Fruit fly (Drosophila melanogaster) whole organism, embryonic: ENCODE data around the gene CG14627.
A peak's percentile ranks its signal among the peaks of the same experiment; 100 is the strongest.

ENCODE experiments used
- Aef1 ChIP-seq: fragments of 200-800 bp; sonication (Bioruptor generic); IDR thresholded peaks from 3 replicates; pipeline ENCODE4 v1.3.6; 2022; ENCODE audit warnings: missing biosample characterization, missing genetic modification characterization
- Atf6 ChIP-seq: fragments of 200-800 bp; sonication (Bioruptor generic); IDR thresholded peaks from 2 replicates; pipeline ENCODE4 v1.3.6; 2022; ENCODE audit warnings: missing biosample characterization, missing genetic modification characterization
- CG10209 ChIP-seq: fragments of 200-800 bp; sonication (Bioruptor generic); optimal IDR thresholded peaks from 3 replicates; lab custom pipeline; 2017; ENCODE audit warnings: missing biosample characterization, mild to moderate bottlenecking, missing genetic modification characterization, missing genetic modification reagents
- CG10979 ChIP-seq: fragments of 200-800 bp; sonication (Bioruptor generic); optimal IDR thresholded peaks from 2 replicates; lab custom pipeline; 2018; ENCODE audit warnings: missing biosample characterization, mild to moderate bottlenecking, missing genetic modification characterization, moderate library complexity
- CG11695 ChIP-seq: fragments of 200-800 bp; sonication (Bioruptor generic); IDR thresholded peaks from 3 replicates; pipeline ENCODE4 v1.3.6; 2022; ENCODE audit warnings: missing biosample characterization, missing genetic modification characterization
- CG1233 ChIP-seq: fragments of 200-800 bp; sonication (Bioruptor generic); optimal IDR thresholded peaks from 4 replicates; lab custom pipeline; 2018; ENCODE audit warnings: missing biosample characterization, mild to moderate bottlenecking, missing genetic modification characterization
- CG12659 ChIP-seq: fragments of 200-800 bp; sonication (Bioruptor generic); optimal IDR thresholded peaks from 3 replicates; lab custom pipeline; 2017; ENCODE audit warnings: mild to moderate bottlenecking, missing biosample characterization, missing genetic modification reagents, missing genetic modification characterization
- CG13424 ChIP-seq: fragments of 200-800 bp; sonication (Bioruptor generic); optimal IDR thresholded peaks from 2 replicates; lab custom pipeline; 2019; ENCODE audit warnings: missing biosample characterization, mild to moderate bottlenecking, missing genetic modification characterization, moderate library complexity
- CG14710 ChIP-seq: fragments of 200-800 bp; sonication (Bioruptor generic); optimal IDR thresholded peaks from 3 replicates; lab custom pipeline; 2019; ENCODE audit warnings: missing biosample characterization, mild to moderate bottlenecking, missing genetic modification characterization, moderate library complexity
- CG15073 ChIP-seq: fragments of 200-800 bp; sonication (Bioruptor generic); optimal IDR thresholded peaks from 2 replicates; lab custom pipeline; 2016; ENCODE audit warnings: missing biosample characterization, missing genetic modification characterization
- CG15269 ChIP-seq: fragments of 200-800 bp; sonication (Bioruptor generic); optimal IDR thresholded peaks from 2 replicates; lab custom pipeline; 2018; ENCODE audit warnings: missing biosample characterization, mild to moderate bottlenecking, missing genetic modification characterization, moderate library complexity
- CG1529 ChIP-seq: fragments of 200-800 bp; sonication (Bioruptor generic); optimal IDR thresholded peaks from 3 replicates; lab custom pipeline; 2018; ENCODE audit warnings: missing biosample characterization, missing genetic modification characterization
- CG1647 ChIP-seq: fragments of 200-800 bp; sonication (Bioruptor generic); optimal IDR thresholded peaks from 3 replicates; lab custom pipeline; 2016; ENCODE audit warnings: missing biosample characterization, missing genetic modification characterization
- CG17361 ChIP-seq: fragments of 200-800 bp; sonication (Bioruptor generic); IDR thresholded peaks from 3 replicates; pipeline ENCODE4 v1.3.6; 2022; ENCODE audit warnings: missing biosample characterization, missing genetic modification characterization
- CG18262 ChIP-seq: fragments of 200-800 bp; optimal IDR thresholded peaks from 3 replicates; lab custom pipeline; 2019; ENCODE audit warnings: missing biosample characterization, mild to moderate bottlenecking, missing genetic modification characterization, moderate library complexity
- CG18599 ChIP-seq: fragments of 200-800 bp; sonication (Bioruptor generic); optimal IDR thresholded peaks from 3 replicates; lab custom pipeline; 2017; ENCODE audit warnings: missing biosample characterization, missing genetic modification characterization, mild to moderate bottlenecking, moderate library complexity, missing genetic modification reagents
- CG2120 ChIP-seq: fragments of 200-800 bp; sonication (Bioruptor generic); optimal IDR thresholded peaks from 3 replicates; lab custom pipeline; 2016; ENCODE audit warnings: missing biosample characterization, missing genetic modification characterization
- CG2678 ChIP-seq: fragments of 200-800 bp; sonication (Bioruptor generic); optimal IDR thresholded peaks from 3 replicates; lab custom pipeline; 2019; ENCODE audit warnings: missing biosample characterization, mild to moderate bottlenecking, missing genetic modification characterization, moderate library complexity
- CG3281 ChIP-seq: fragments of 200-800 bp; sonication (Bioruptor generic); optimal IDR thresholded peaks from 3 replicates; lab custom pipeline; 2017; ENCODE audit warnings: missing biosample characterization, mild to moderate bottlenecking, missing genetic modification characterization
- CG34224 ChIP-seq: fragments of 200-800 bp; sonication (Bioruptor generic); IDR thresholded peaks from 3 replicates; pipeline ENCODE4 v1.3.6; 2022; ENCODE audit warnings: missing biosample characterization, missing genetic modification characterization; ENCODE audit not compliant: partially characterized antibody
- CG5180 ChIP-seq: fragments of 200-800 bp; sonication (Bioruptor generic); optimal IDR thresholded peaks from 3 replicates; lab custom pipeline; 2017; ENCODE audit warnings: missing biosample characterization, missing genetic modification characterization, mild to moderate bottlenecking, moderate library complexity, missing genetic modification reagents
- CG6254 ChIP-seq: fragments of 200-800 bp; sonication (Bioruptor generic); optimal IDR thresholded peaks from 3 replicates; lab custom pipeline; 2017; ENCODE audit warnings: mild to moderate bottlenecking, missing biosample characterization, missing genetic modification reagents, missing genetic modification characterization
- CG7556 ChIP-seq: fragments of 200-800 bp; sonication (Bioruptor generic); optimal IDR thresholded peaks from 2 replicates; lab custom pipeline; 2017; ENCODE audit warnings: missing biosample characterization, mild to moderate bottlenecking, missing genetic modification characterization
- CG8290 ChIP-seq, 3 experiments: fragments of 200-800 bp; sonication (Bioruptor generic); optimal IDR thresholded peaks; 2 replicates each; lab custom pipeline; 2016 to 2019; ENCODE audit warnings: missing biosample characterization in 3 of 3, missing genetic modification characterization in 3 of 3, mild to moderate bottlenecking in 2 of 3, moderate library complexity in 1 of 3
- CG9932 ChIP-seq: fragments of 200-800 bp; sonication (Bioruptor generic); IDR thresholded peaks from 2 replicates; pipeline ENCODE4 v1.3.6; 2022; ENCODE audit warnings: missing biosample characterization, missing genetic modification characterization
- CoRest ChIP-seq: fragments of 200-800 bp; sonication (Bioruptor generic); optimal IDR thresholded peaks from 3 replicates; lab custom pipeline; 2018; ENCODE audit warnings: missing biosample characterization, mild to moderate bottlenecking, missing genetic modification characterization, moderate library complexity
- Deaf1 ChIP-seq: fragments of 200-800 bp; optimal IDR thresholded peaks from 3 replicates; lab custom pipeline; 2019; ENCODE audit warnings: missing biosample characterization, mild to moderate bottlenecking, missing genetic modification characterization, moderate library complexity
- Med ChIP-seq: fragments of 200-800 bp; sonication (Bioruptor generic); peaks from one replicate; lab custom pipeline; 2016; ENCODE audit warnings: missing biosample characterization, missing genetic modification characterization, mild to moderate bottlenecking, inconsistent platforms, moderate library complexity
- Myb ChIP-seq: fragments of 200-800 bp; sonication (Bioruptor generic); optimal IDR thresholded peaks from 2 replicates; lab custom pipeline; 2016; ENCODE audit warnings: missing biosample characterization, missing genetic modification characterization
- Nf-YA ChIP-seq: fragments of 200-800 bp; sonication (Bioruptor generic); IDR thresholded peaks from 2 replicates; pipeline ENCODE4 v1.3.6; 2022; ENCODE audit warnings: missing biosample characterization, missing genetic modification characterization
- Pdp1 ChIP-seq, 2 experiments: fragments of 200-800 bp; sonication (Bioruptor generic); optimal IDR thresholded peaks; 3 replicates each; lab custom pipeline; 2016; ENCODE audit warnings: missing biosample characterization in 2 of 2, missing genetic modification characterization in 2 of 2, mild to moderate bottlenecking in 1 of 2, moderate library complexity in 1 of 2
- Ravus ChIP-seq: fragments of 200-800 bp; sonication (Bioruptor generic); IDR thresholded peaks from 2 replicates; pipeline ENCODE4 v1.3.6; 2022; ENCODE audit warnings: missing biosample characterization, missing genetic modification characterization
- Side ChIP-seq: fragments of 200-800 bp; sonication (Bioruptor generic); optimal IDR thresholded peaks from 2 replicates; lab custom pipeline; 2016; ENCODE audit warnings: missing biosample characterization, missing genetic modification characterization
- Tbp ChIP-seq: fragments of >200 bp; optimal IDR thresholded peaks from 2 replicates; lab custom pipeline; 2018; ENCODE audit warnings: missing biosample characterization, missing genetic modification characterization
- dmrt99B ChIP-seq: fragments of 200-800 bp; sonication (Bioruptor generic); optimal IDR thresholded peaks from 2 replicates; lab custom pipeline; 2018; ENCODE audit warnings: missing biosample characterization, mild to moderate bottlenecking, missing genetic modification characterization, moderate library complexity
- ewg ChIP-seq: fragments of 200-800 bp; sonication (Bioruptor generic); optimal IDR thresholded peaks from 3 replicates; lab custom pipeline; 2017; ENCODE audit warnings: mild to moderate bottlenecking, missing biosample characterization, missing genetic modification reagents, missing genetic modification characterization
- gem ChIP-seq: fragments of 200-800 bp; sonication (Bioruptor generic); optimal IDR thresholded peaks from 2 replicates; lab custom pipeline; 2019; ENCODE audit warnings: missing biosample characterization, mild to moderate bottlenecking, missing genetic modification characterization, moderate library complexity
- grau ChIP-seq: fragments of 200-800 bp; optimal IDR thresholded peaks from 3 replicates; lab custom pipeline; 2019; ENCODE audit warnings: missing biosample characterization, mild to moderate bottlenecking, missing genetic modification characterization, moderate library complexity
- ken ChIP-seq: fragments of 200-800 bp; sonication (Bioruptor generic); IDR thresholded peaks from 3 replicates; pipeline ENCODE4 v1.3.6; 2022; ENCODE audit warnings: missing biosample characterization, missing genetic modification characterization
- lab ChIP-seq: fragments of 200-800 bp; sonication (Bioruptor generic); optimal IDR thresholded peaks from 3 replicates; lab custom pipeline; 2017; ENCODE audit warnings: missing biosample characterization, missing genetic modification characterization, mild to moderate bottlenecking, moderate library complexity, missing genetic modification reagents
- nau ChIP-seq: fragments of 200-800 bp; sonication (Bioruptor generic); optimal IDR thresholded peaks from 3 replicates; lab custom pipeline; 2017; ENCODE audit warnings: missing biosample characterization, mild to moderate bottlenecking, missing genetic modification characterization, missing genetic modification reagents
- nmo ChIP-seq: fragments of 200-800 bp; sonication (Bioruptor generic); optimal IDR thresholded peaks from 2 replicates; lab custom pipeline; 2018; ENCODE audit warnings: missing biosample characterization, mild to moderate bottlenecking, missing genetic modification characterization, moderate library complexity
- nom ChIP-seq: fragments of 200-800 bp; sonication (Bioruptor generic); optimal IDR thresholded peaks from 2 replicates; lab custom pipeline; 2017; ENCODE audit warnings: missing biosample characterization, missing genetic modification characterization, mild to moderate bottlenecking, moderate library complexity, missing genetic modification reagents
- pan ChIP-seq, 4 experiments: fragments of >200 bp in 3 of 4; fragments of 200-800 bp in 1 of 4; sonication (Bioruptor generic) in 1 of 4; optimal IDR thresholded peaks in 3 of 4; IDR thresholded peaks in 1 of 4; 2 replicates each; pipeline versions ENCODE4 v1.3.6 to Lab custom; 2017 to 2022; ENCODE audit warnings: missing biosample characterization in 2 of 4, missing genetic modification characterization in 2 of 4, mixed read lengths in 1 of 4
- repo ChIP-seq: fragments of 200-800 bp; sonication (Bioruptor generic); optimal IDR thresholded peaks from 2 replicates; lab custom pipeline; 2016; ENCODE audit warnings: missing biosample characterization, missing genetic modification characterization
- row ChIP-seq: fragments of 200-800 bp; sonication (Bioruptor generic); IDR thresholded peaks from 3 replicates; pipeline ENCODE4 v1.3.6; 2022; ENCODE audit warnings: missing biosample characterization, missing genetic modification characterization
- sens ChIP-seq: fragments of 200-800 bp; sonication (Bioruptor generic); peaks from one replicate; lab custom pipeline; 2016; ENCODE audit warnings: missing biosample characterization, missing genetic modification characterization
- sisA ChIP-seq: fragments of 200-800 bp; sonication (Bioruptor generic); IDR thresholded peaks from 2 replicates; pipeline ENCODE4 v1.3.6; 2022; ENCODE audit warnings: missing biosample characterization, missing genetic modification characterization
- unpg ChIP-seq: fragments of 200-800 bp; sonication (Bioruptor generic); optimal IDR thresholded peaks from 3 replicates; lab custom pipeline; 2018; ENCODE audit warnings: missing biosample characterization, mild to moderate bottlenecking, missing genetic modification characterization, moderate library complexity

CG14627 gene

DNA sequence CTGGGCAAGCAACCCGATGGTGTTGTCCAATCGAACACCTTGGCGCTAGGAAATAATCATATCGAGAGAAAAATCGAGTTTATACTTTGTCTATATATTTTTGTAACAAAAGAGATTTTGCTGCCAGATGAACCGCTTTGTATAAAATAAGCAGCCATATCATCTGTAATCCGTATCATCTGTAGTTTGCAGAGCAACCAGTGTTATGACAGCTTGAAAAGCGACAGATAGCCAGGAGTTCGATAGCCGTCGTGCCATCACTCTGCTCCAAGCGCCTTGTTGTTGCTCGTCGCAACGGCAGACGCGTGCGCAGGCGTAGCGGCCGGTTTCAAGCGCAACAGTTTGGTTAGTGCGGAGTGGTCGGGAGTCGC, 46.4 kb upstream of the CG14627 start:
- TF ChIP-seq Aef1 (GFP tag; lab: Robert Waterston, UW): 0 out of 3 replicates have a peak, but pooled peaks have one; percentile 25
- no peak for TF ChIP-seq ken (GFP tag; lab: Robert Waterston, UW)
- peak; percentile 48; the same call in 1 of the 3 replicates for TF ChIP-seq CG11695 (GFP tag; lab: Robert Waterston, UW)
- peak; percentile 44 for TF ChIP-seq nom
- TF ChIP-seq CG1529 (GFP tag; lab: Kevin White, UChicago): no peak
- TF ChIP-seq CG34224 (GFP tag; lab: Robert Waterston, UW): 0 out of 3 replicates have a peak, but pooled peaks have one; percentile 2
- TF ChIP-seq Ravus (GFP tag; lab: Robert Waterston, UW): no peak
- peak; percentile 34 for TF ChIP-seq grau (tag; lab: Kevin White, UChicago)
- peak; percentile 13 for TF ChIP-seq Side (GFP tag; lab: Kevin White, UChicago)
- peak; percentile 39 for TF ChIP-seq CG9932
- peak; percentile 100 for TF ChIP-seq CG5180 (GFP tag; lab: Kevin White, UChicago)
- TF ChIP-seq lab (GFP tag; lab: Kevin White, UChicago): peak; percentile 32
- peak; percentile 14 for TF ChIP-seq CG14710 (tag; lab: Kevin White, UChicago)
- no peak for TF ChIP-seq Nf-YA (GFP tag; lab: Robert Waterston, UW)
- peak; percentile 13 to 37 for TF ChIP-seq Pdp1 (GFP tag; optimal IDR thresholded peaks at IDR 0.05; lab: Kevin White, UChicago)
- TF ChIP-seq nau: peak; percentile 3
- no peak for TF ChIP-seq pan (optimal IDR thresholded peaks at IDR 0.05; lab: Kevin White, UChicago)
- no peak for TF ChIP-seq pan (GFP tag; optimal IDR thresholded peaks at IDR 0.05 in 1 of 2, IDR thresholded peaks at IDR 0.05 in 1 of 2)
- peak; percentile 18 for TF ChIP-seq Deaf1
- peak; percentile 38; the same call in 1 of the 2 replicates for TF ChIP-seq Atf6 (GFP tag; lab: Robert Waterston, UW)
- TF ChIP-seq CG13424 (tag; lab: Kevin White, UChicago): peak; percentile 29
- peak; percentile 89 for TF ChIP-seq row (GFP tag; lab: Robert Waterston, UW)
- TF ChIP-seq CG2120 (GFP tag; lab: Kevin White, UChicago): peak; percentile 29
- peak; percentile 17 for TF ChIP-seq CG10979 (tag; lab: Kevin White, UChicago)
- TF ChIP-seq sisA (GFP tag; lab: Robert Waterston, UW): no peak
- TF ChIP-seq unpg (GFP tag; lab: Kevin White, UChicago): peak; percentile 14
- TF ChIP-seq CoRest (tag; lab: Kevin White, UChicago): peak; percentile 51
- TF ChIP-seq CG15269 (tag; lab: Kevin White, UChicago): peak; percentile 10
- peak; percentile 53; the same call in 2 of the 3 replicates for TF ChIP-seq CG17361 (GFP tag; lab: Robert Waterston, UW)
- peak; percentile 18 for TF ChIP-seq CG7556
- TF ChIP-seq CG1233: no peak
- TF ChIP-seq CG2678 (tag; lab: Kevin White, UChicago): peak; percentile 48
- peak; percentile 32 for TF ChIP-seq CG18599 (GFP tag; lab: Kevin White, UChicago)
- peak; percentile 23 for TF ChIP-seq CG18262
- TF ChIP-seq nmo (GFP tag; lab: Kevin White, UChicago): peak; percentile 11
- TF ChIP-seq CG12659 (GFP tag; lab: Kevin White, UChicago): peak; percentile 4
- TF ChIP-seq repo: no peak
- TF ChIP-seq CG1647 (GFP tag; lab: Kevin White, UChicago): no peak
- no peak for TF ChIP-seq CG15073 (GFP tag; lab: Kevin White, UChicago)
- TF ChIP-seq Myb: no peak
- TF ChIP-seq sens: peak; percentile 78
- TF ChIP-seq dmrt99B: peak; percentile 19
- peak; percentile 24 for TF ChIP-seq CG3281 (GFP tag; lab: Kevin White, UChicago)
- peak; percentile 23 for TF ChIP-seq gem (tag; lab: Kevin White, UChicago)
- TF ChIP-seq Tbp (GFP tag; lab: Kevin White, UChicago): peak; percentile 59
- TF ChIP-seq CG8290 (GFP tag; optimal IDR thresholded peaks at IDR 0.05; lab: Kevin White, UChicago): no peak
- peak in 1 of 2 experiments; percentile 1 for TF ChIP-seq CG8290 (tag; optimal IDR thresholded peaks at IDR 0.05; lab: Kevin White, UChicago)
- no peak for TF ChIP-seq CG6254
- peak; percentile 72 for TF ChIP-seq ewg (GFP tag; lab: Kevin White, UChicago)
- peak; percentile 83 for TF ChIP-seq Med (GFP tag; lab: Kevin White, UChicago)
- no peak for TF ChIP-seq CG10209
